Fruit fly (Drosophila melanogaster) whole organism, embryonic: Measurements from ENCODE around the gene CG32679.
A peak's percentile ranks its signal among the peaks of the same experiment; 100 is the strongest.

Experiments
- CG10462 ChIP-seq: fragments of 200-800 bp; sonication (Bioruptor generic); optimal IDR thresholded peaks from 2 replicates; lab custom pipeline; 2016; ENCODE audit warnings: missing biosample characterization, missing genetic modification characterization
- CG10543 ChIP-seq: fragments of 200-800 bp; sonication (Bioruptor generic); optimal IDR thresholded peaks from 3 replicates; lab custom pipeline; 2017; ENCODE audit warnings: missing biosample characterization, mild to moderate bottlenecking, missing genetic modification characterization, moderate library complexity
- CG10959 ChIP-seq: fragments of 200-800 bp; sonication (Bioruptor generic); IDR thresholded peaks from 2 replicates; pipeline ENCODE4 v1.3.6; 2022; ENCODE audit warnings: missing biosample characterization, missing genetic modification characterization
- CG10979 ChIP-seq: fragments of 200-800 bp; sonication (Bioruptor generic); optimal IDR thresholded peaks from 2 replicates; lab custom pipeline; 2018; ENCODE audit warnings: missing biosample characterization, mild to moderate bottlenecking, missing genetic modification characterization, moderate library complexity
- CG11093 ChIP-seq: fragments of 200-800 bp; sonication (Bioruptor generic); IDR thresholded peaks from 3 replicates; pipeline ENCODE4 v1.3.6; 2022; ENCODE audit warnings: missing biosample characterization, missing genetic modification characterization
- CG11504 ChIP-seq: fragments of 200-800 bp; sonication (Bioruptor generic); optimal IDR thresholded peaks from 3 replicates; lab custom pipeline; 2019; ENCODE audit warnings: missing biosample characterization, mild to moderate bottlenecking, missing genetic modification characterization, moderate library complexity
- CG12659 ChIP-seq: fragments of 200-800 bp; sonication (Bioruptor generic); optimal IDR thresholded peaks from 3 replicates; lab custom pipeline; 2017; ENCODE audit warnings: mild to moderate bottlenecking, missing biosample characterization, missing genetic modification reagents, missing genetic modification characterization
- CG13287 ChIP-seq: fragments of 200-800 bp; sonication (Bioruptor generic); IDR thresholded peaks from 2 replicates; pipeline ENCODE4 v1.3.6; 2022; ENCODE audit warnings: missing biosample characterization, missing genetic modification characterization; ENCODE audit not compliant: partially characterized antibody
- CG17385 ChIP-seq: fragments of 200-800 bp; sonication (Bioruptor generic); optimal IDR thresholded peaks from 3 replicates; lab custom pipeline; 2018; ENCODE audit warnings: missing biosample characterization, mild to moderate bottlenecking, missing genetic modification characterization
- CG18619 ChIP-seq: fragments of 200-800 bp; sonication (Bioruptor generic); optimal IDR thresholded peaks from 3 replicates; lab custom pipeline; 2017; ENCODE audit warnings: missing biosample characterization, mild to moderate bottlenecking, missing genetic modification characterization
- CG2875 ChIP-seq: fragments of 200-800 bp; sonication (Bioruptor generic); optimal IDR thresholded peaks from 2 replicates; lab custom pipeline; 2017; ENCODE audit warnings: missing biosample characterization, mild to moderate bottlenecking, missing genetic modification characterization, missing genetic modification reagents
- CG3281 ChIP-seq: fragments of 200-800 bp; sonication (Bioruptor generic); optimal IDR thresholded peaks from 3 replicates; lab custom pipeline; 2017; ENCODE audit warnings: missing biosample characterization, mild to moderate bottlenecking, missing genetic modification characterization
- CG7271 ChIP-seq: fragments of 200-800 bp; sonication (Bioruptor generic); optimal IDR thresholded peaks from 2 replicates; lab custom pipeline; 2018; ENCODE audit warnings: missing biosample characterization, mild to moderate bottlenecking, missing genetic modification characterization, moderate library complexity
- CG8290 ChIP-seq, 3 experiments: fragments of 200-800 bp; sonication (Bioruptor generic); optimal IDR thresholded peaks; 2 replicates each; lab custom pipeline; 2016 to 2019; ENCODE audit warnings: missing biosample characterization in 3 of 3, missing genetic modification characterization in 3 of 3, mild to moderate bottlenecking in 2 of 3, moderate library complexity in 1 of 3
- CG8478 ChIP-seq: fragments of >200 bp; optimal IDR thresholded peaks from 2 replicates; lab custom pipeline; 2018
- CG9215 ChIP-seq: fragments of 200-800 bp; sonication (Bioruptor generic); IDR thresholded peaks from 2 replicates; pipeline ENCODE4 v1.3.6; 2022; ENCODE audit warnings: missing biosample characterization, missing genetic modification characterization
- CG9797 ChIP-seq: fragments of 200-800 bp; sonication (Bioruptor generic); optimal IDR thresholded peaks from 3 replicates; lab custom pipeline; 2018; ENCODE audit warnings: missing biosample characterization, mild to moderate bottlenecking, missing genetic modification characterization
- CG9876 ChIP-seq: fragments of 200-800 bp; sonication (Bioruptor generic); optimal IDR thresholded peaks from 2 replicates; lab custom pipeline; 2016; ENCODE audit warnings: missing biosample characterization, missing genetic modification characterization
- D19A ChIP-seq: fragments of 200-800 bp; optimal IDR thresholded peaks from 3 replicates; lab custom pipeline; 2019; ENCODE audit warnings: missing biosample characterization, mild to moderate bottlenecking, missing genetic modification characterization, moderate library complexity
- Dbx ChIP-seq: fragments of 200-800 bp; sonication (Bioruptor generic); IDR thresholded peaks from 3 replicates; pipeline ENCODE4 v1.3.6; 2022; ENCODE audit warnings: missing biosample characterization, missing genetic modification characterization
- Deaf1 ChIP-seq: fragments of 200-800 bp; optimal IDR thresholded peaks from 3 replicates; lab custom pipeline; 2019; ENCODE audit warnings: missing biosample characterization, mild to moderate bottlenecking, missing genetic modification characterization, moderate library complexity
- Dip2 ChIP-seq: fragments of 200-800 bp; sonication (Bioruptor generic); IDR thresholded peaks from 2 replicates; pipeline ENCODE4 v1.3.6; 2022; ENCODE audit warnings: missing biosample characterization, missing genetic modification characterization
- Dll ChIP-seq: fragments of 200-800 bp; sonication (Bioruptor generic); IDR thresholded peaks from 4 replicates; pipeline ENCODE4 v1.3.6; 2022; ENCODE audit warnings: missing biosample characterization, missing genetic modification characterization; ENCODE audit not compliant: partially characterized antibody
- Drgx ChIP-seq: fragments of 200-800 bp; sonication (Bioruptor generic); IDR thresholded peaks from 2 replicates; pipeline ENCODE4 v1.3.6; 2022; ENCODE audit warnings: missing biosample characterization, missing genetic modification characterization
- Eip74EF ChIP-seq, 2 experiments: fragments of 200-800 bp in 1 of 2; fragments of >200 bp in 1 of 2; sonication (Bioruptor generic) in 1 of 2; optimal IDR thresholded peaks; 2 replicates each; lab custom pipeline; 2017 to 2019; ENCODE audit warnings: missing biosample characterization in 2 of 2, missing genetic modification characterization in 2 of 2, mild to moderate bottlenecking in 1 of 2, moderate library complexity in 1 of 2
- Fer1 ChIP-seq: fragments of 200-800 bp; sonication (Bioruptor generic); optimal IDR thresholded peaks from 2 replicates; lab custom pipeline; 2017; ENCODE audit warnings: missing biosample characterization, mild to moderate bottlenecking, missing genetic modification characterization
- HLH4C ChIP-seq: fragments of 200-800 bp; sonication (Bioruptor generic); IDR thresholded peaks from 3 replicates; pipeline ENCODE4 v1.3.6; 2022; ENCODE audit warnings: missing biosample characterization, missing genetic modification characterization; ENCODE audit not compliant: partially characterized antibody
- Hr78 ChIP-seq, 2 experiments: fragments of 200-800 bp in 1 of 2; fragments of >200 bp in 1 of 2; sonication (Bioruptor generic) in 1 of 2; optimal IDR thresholded peaks; 2 replicates each; lab custom pipeline; 2017 to 2019; ENCODE audit warnings: missing biosample characterization in 2 of 2, missing genetic modification characterization in 2 of 2, mild to moderate bottlenecking in 1 of 2, moderate library complexity in 1 of 2
- MBD-R2 ChIP-seq: fragments of 200-800 bp; sonication (Bioruptor generic); IDR thresholded peaks from 2 replicates; pipeline ENCODE4 v1.3.6; 2022; ENCODE audit warnings: missing biosample characterization, missing genetic modification characterization
- MESR4 ChIP-seq: fragments of 200-800 bp; sonication (Bioruptor generic); optimal IDR thresholded peaks from 2 replicates; lab custom pipeline; 2018; ENCODE audit warnings: missing biosample characterization, mild to moderate bottlenecking, missing genetic modification characterization, moderate library complexity
- Med ChIP-seq: fragments of 200-800 bp; sonication (Bioruptor generic); peaks from one replicate; lab custom pipeline; 2016; ENCODE audit warnings: missing biosample characterization, missing genetic modification characterization, mild to moderate bottlenecking, inconsistent platforms, moderate library complexity
- Myb ChIP-seq: fragments of 200-800 bp; sonication (Bioruptor generic); optimal IDR thresholded peaks from 2 replicates; lab custom pipeline; 2016; ENCODE audit warnings: missing biosample characterization, missing genetic modification characterization
- Pdp1 ChIP-seq, 2 experiments: fragments of 200-800 bp; sonication (Bioruptor generic); optimal IDR thresholded peaks; 3 replicates each; lab custom pipeline; 2016; ENCODE audit warnings: missing biosample characterization in 2 of 2, missing genetic modification characterization in 2 of 2, mild to moderate bottlenecking in 1 of 2, moderate library complexity in 1 of 2
- Rfx ChIP-seq: fragments of 200-800 bp; sonication (Bioruptor generic); IDR thresholded peaks from 2 replicates; pipeline ENCODE4 v1.3.6; 2022; ENCODE audit warnings: missing biosample characterization, missing genetic modification characterization
- Scr ChIP-seq: fragments of 200-800 bp; sonication (Bioruptor generic); IDR thresholded peaks from 2 replicates; pipeline ENCODE4 v1.3.6; 2022; ENCODE audit warnings: missing biosample characterization, missing genetic modification characterization; ENCODE audit not compliant: partially characterized antibody
- YL-1 ChIP-seq: fragments of 200-800 bp; sonication (Bioruptor generic); optimal IDR thresholded peaks from 3 replicates; lab custom pipeline; 2017; ENCODE audit warnings: missing biosample characterization, mild to moderate bottlenecking, missing genetic modification characterization
- ems ChIP-seq: fragments of 200-800 bp; sonication (Bioruptor generic); optimal IDR thresholded peaks from 3 replicates; lab custom pipeline; 2016; ENCODE audit warnings: missing biosample characterization, missing genetic modification characterization
- exex ChIP-seq: fragments of 200-800 bp; sonication (Bioruptor generic); optimal IDR thresholded peaks from 4 replicates; lab custom pipeline; 2018; ENCODE audit warnings: missing biosample characterization, mild to moderate bottlenecking, missing genetic modification characterization, moderate library complexity
- ftz-f1 ChIP-seq: fragments of 200-800 bp; sonication (Bioruptor generic); optimal IDR thresholded peaks from 2 replicates; lab custom pipeline; 2016; ENCODE audit warnings: missing biosample characterization, missing genetic modification characterization
- gce ChIP-seq: fragments of 200-800 bp; sonication (Bioruptor generic); IDR thresholded peaks from 3 replicates; pipeline ENCODE4 v1.3.6; 2022; ENCODE audit warnings: missing biosample characterization, missing genetic modification characterization
- gfzf ChIP-seq: fragments of 200-800 bp; sonication (Bioruptor generic); optimal IDR thresholded peaks from 2 replicates; lab custom pipeline; 2016; ENCODE audit warnings: missing biosample characterization, mild to moderate bottlenecking, missing genetic modification characterization, moderate library complexity
- lab ChIP-seq: fragments of 200-800 bp; sonication (Bioruptor generic); optimal IDR thresholded peaks from 3 replicates; lab custom pipeline; 2017; ENCODE audit warnings: missing biosample characterization, missing genetic modification characterization, mild to moderate bottlenecking, moderate library complexity, missing genetic modification reagents
- luna ChIP-seq: fragments of 200-800 bp; sonication (Bioruptor generic); optimal IDR thresholded peaks from 2 replicates; lab custom pipeline; 2016; ENCODE audit warnings: missing biosample characterization, missing genetic modification characterization
- oc ChIP-seq: fragments of 200-800 bp; sonication (Bioruptor generic); optimal IDR thresholded peaks from 2 replicates; lab custom pipeline; 2018; ENCODE audit warnings: missing biosample characterization, mild to moderate bottlenecking, missing genetic modification characterization, moderate library complexity
- pros ChIP-seq: fragments of 200-800 bp; sonication (Bioruptor generic); optimal IDR thresholded peaks from 3 replicates; lab custom pipeline; 2019; ENCODE audit warnings: missing biosample characterization, mild to moderate bottlenecking, missing genetic modification characterization, moderate library complexity
- rib ChIP-seq: fragments of 200-800 bp; sonication (Bioruptor generic); IDR thresholded peaks from 2 replicates; pipeline ENCODE4 v1.3.6; 2022; ENCODE audit warnings: missing biosample characterization, missing genetic modification characterization
- sens ChIP-seq: fragments of 200-800 bp; sonication (Bioruptor generic); peaks from one replicate; lab custom pipeline; 2016; ENCODE audit warnings: missing biosample characterization, missing genetic modification characterization
- sqz ChIP-seq: fragments of 200-800 bp; sonication (Bioruptor generic); optimal IDR thresholded peaks from 3 replicates; lab custom pipeline; 2018; ENCODE audit warnings: missing biosample characterization, mild to moderate bottlenecking, missing genetic modification characterization

CG32679 gene

dm6 chrX:10329659-10330289 is 37.5 kb downstream of the CG32679 start, which contains the start of gene Gip (continued):
- TF ChIP-seq MBD-R2 (GFP tag; lab: Robert Waterston, UW) (0 out of 2 replicates have a peak, but pooled peaks have one; percentile 22), CG11504 (tag; lab: Kevin White, UChicago) (peak; percentile 24), Fer1 (peak; percentile 36), ftz-f1 (peak; percentile 55), CG8290 (GFP tag; optimal IDR thresholded peaks at IDR 0.05; lab: Kevin White, UChicago) (no peak), CG8290 (tag; optimal IDR thresholded peaks at IDR 0.05; lab: Kevin White, UChicago) (peak in 1 of 2 experiments; percentile 65), pros (GFP tag; lab: Kevin White, UChicago) (no peak), Med (peak; percentile 78), Scr (GFP tag; lab: Robert Waterston, UW) (0 out of 2 replicates have a peak, but pooled peaks have one; percentile 15), YL-1 (peak; percentile 3), exex (peak; percentile 19), CG2875 (GFP tag; lab: Kevin White, UChicago) (no peak), Dip2 (no peak), Pdp1 (GFP tag; optimal IDR thresholded peaks at IDR 0.05; lab: Kevin White, UChicago) (peak in 1 of 2 experiments; percentile 35), MESR4 (GFP tag; lab: Kevin White, UChicago) (peak; percentile 22), gce (GFP tag; lab: Robert Waterston, UW) (no peak), CG10543 (GFP tag; lab: Kevin White, UChicago) (peak; percentile 31), CG8478 (lab: Kevin White, UChicago) (no peak), ems (GFP tag; lab: Kevin White, UChicago) (no peak), Dbx (GFP tag; lab: Robert Waterston, UW) (peak; percentile 60; the same call in 1 of the 3 replicates), Hr78 (GFP tag; optimal IDR thresholded peaks at IDR 0.05; lab: Kevin White, UChicago) (peak in 1 of 2 experiments; percentile 20), oc (tag; lab: Kevin White, UChicago) (peak; percentile 10), CG9876 (GFP tag; lab: Kevin White, UChicago) (no peak), CG7271 (tag; lab: Kevin White, UChicago) (no peak), CG13287 (GFP tag; lab: Robert Waterston, UW) (peak; percentile 27; the same call in 1 of the 2 replicates), CG9797 (GFP tag; lab: Kevin White, UChicago) (no peak), Eip74EF (GFP tag; optimal IDR thresholded peaks at IDR 0.05; lab: Kevin White, UChicago) (peak in 1 of 2 experiments; percentile 8), CG3281 (GFP tag; lab: Kevin White, UChicago) (peak; percentile 13), Drgx (GFP tag; lab: Robert Waterston, UW) (no peak), CG9215 (GFP tag; lab: Robert Waterston, UW) (peak; percentile 56), Myb (GFP tag; lab: Kevin White, UChicago) (peak; percentile 37), Rfx (peak; percentile 19; the same call in 1 of the 2 replicates), CG12659 (GFP tag; lab: Kevin White, UChicago) (peak; percentile 1), luna (GFP tag; lab: Kevin White, UChicago) (no peak), CG17385 (peak; percentile 0), gfzf (no peak), CG10979 (tag; lab: Kevin White, UChicago) (peak; percentile 72), CG10462 (GFP tag; lab: Kevin White, UChicago) (no peak), rib (GFP tag; lab: Robert Waterston, UW) (no peak), Dll (GFP tag; lab: Robert Waterston, UW) (no peak), D19A (tag; lab: Kevin White, UChicago) (no peak), CG18619 (GFP tag; lab: Kevin White, UChicago) (no peak), sens (GFP tag; lab: Kevin White, UChicago) (peak; percentile 81), Deaf1 (tag; lab: Kevin White, UChicago) (peak; percentile 44), sqz (GFP tag; lab: Kevin White, UChicago) (peak; percentile 74), lab (peak; percentile 2), CG10959 (no peak), HLH4C (GFP tag; lab: Robert Waterston, UW) (no peak), CG11093 (GFP tag; lab: Robert Waterston, UW) (no peak)
